Fruit fly (Drosophila melanogaster): ENCODE data around the gene lok.

- TF ChIP-seq psq (optimal IDR thresholded peaks at IDR 0.05) (no peak), Myc (optimal IDR thresholded peaks at IDR 0.05) (no peak), h (optimal IDR thresholded peaks at IDR 0.05) (no peak), ttk (optimal IDR thresholded peaks at IDR 0.05) (no peak)
Measured at dm6 chr2L:20057391-20057790, 3.8 kb upstream of the lok start.
